Comparison of ENCODE assay signal across 2 fruit fly cellular contexts in genomic region chr2L:19364622-19365021, dm6.
TF ChIP-seq lines count a peak whose summit lies in the region.

No protein-coding gene starts in this region.

TF ChIP-seq in whole organism, embryonic, 481 proteins besides CTCF, POLR2A, EP300 and RAD21 (continued from another document and continues in another):
- TF ChIP-seq dmrt11E (tag; optimal IDR thresholded peaks at IDR 0.05; lab: Kevin White, UChicago) (peak; percentile 35), Ssrp (tag; optimal IDR thresholded peaks at IDR 0.05; lab: Kevin White, UChicago) (no peak), CG10543 (GFP tag; optimal IDR thresholded peaks at IDR 0.05; lab: Kevin White, UChicago) (no peak), CG34224 (GFP tag; IDR thresholded peaks at IDR 0.05; lab: Robert Waterston, UW; ENCODE audit: partially characterized antibody) (no peak), bsh (GFP tag; optimal IDR thresholded peaks at IDR 0.05; lab: Kevin White, UChicago) (peak in 1 of 2 experiments; percentile 22), CG18599 (GFP tag; optimal IDR thresholded peaks at IDR 0.05; lab: Kevin White, UChicago) (peak; percentile 40), Sox102F (GFP tag; optimal IDR thresholded peaks at IDR 0.05; lab: Kevin White, UChicago) (peak; percentile 1), tin (GFP tag; optimal IDR thresholded peaks at IDR 0.05; lab: Kevin White, UChicago) (peak; percentile 7), pan (optimal IDR thresholded peaks at IDR 0.05; lab: Kevin White, UChicago) (no peak), pan (GFP tag; optimal IDR thresholded peaks at IDR 0.05 in 1 of 2, IDR thresholded peaks at IDR 0.05 in 1 of 2) (peak in 1 of 2 experiments; percentile 7), odd (GFP tag; optimal IDR thresholded peaks at IDR 0.05; lab: Kevin White, UChicago) (peak; percentile 14), CG4820 (GFP tag; optimal IDR thresholded peaks at IDR 0.05; lab: Kevin White, UChicago) (peak; percentile 18), dan (GFP tag; IDR thresholded peaks at IDR 0.05; lab: Robert Waterston, UW) (no peak), vvl (GFP tag; IDR thresholded peaks at IDR 0.05; lab: Robert Waterston, UW) (peak; percentile 48), Dref (GFP tag; IDR thresholded peaks at IDR 0.05; lab: Robert Waterston, UW) (no peak), lbe (GFP tag; optimal IDR thresholded peaks at IDR 0.05; lab: Kevin White, UChicago) (peak; percentile 31), CG32532 (GFP tag; IDR thresholded peaks at IDR 0.05; lab: Robert Waterston, UW) (peak; percentile 26; the same call in 1 of the 2 replicates), Atf6 (GFP tag; IDR thresholded peaks at IDR 0.05; lab: Robert Waterston, UW) (no peak), CG12391 (tag; optimal IDR thresholded peaks at IDR 0.05; lab: Kevin White, UChicago) (peak; percentile 44), bcd (GFP tag; optimal IDR thresholded peaks at IDR 0.05; lab: Kevin White, UChicago) (peak; percentile 30), prd (optimal IDR thresholded peaks at IDR 0.05; lab: Kevin White, UChicago) (no peak), prd (GFP tag; IDR thresholded peaks at IDR 0.05; lab: Robert Waterston, UW) (0 out of 3 replicates have a peak, but pooled peaks have one; percentile 32), CG18619 (GFP tag; optimal IDR thresholded peaks at IDR 0.05; lab: Kevin White, UChicago) (no peak), jing (GFP tag; optimal IDR thresholded peaks at IDR 0.05; lab: Kevin White, UChicago) (no peak), CG31441 (GFP tag; IDR thresholded peaks at IDR 0.05; lab: Robert Waterston, UW) (peak; percentile 43), D19A (tag; optimal IDR thresholded peaks at IDR 0.05; lab: Kevin White, UChicago) (peak; percentile 84), CG10274 (GFP tag; optimal IDR thresholded peaks at IDR 0.05; lab: Kevin White, UChicago) (peak; percentile 86), ap (GFP tag; IDR thresholded peaks at IDR 0.05; lab: Robert Waterston, UW) (no peak), HHEX (GFP tag; optimal IDR thresholded peaks at IDR 0.05; lab: Kevin White, UChicago) (peak; percentile 26), CG15696 (tag; optimal IDR thresholded peaks at IDR 0.05; lab: Kevin White, UChicago) (peak; percentile 45), cwo (GFP tag; optimal IDR thresholded peaks at IDR 0.05; lab: Kevin White, UChicago) (peak; percentile 35), knrl (GFP tag; IDR thresholded peaks at IDR 0.05; lab: Robert Waterston, UW; ENCODE audit: partially characterized antibody) (no peak), sens (GFP tag; lab: Kevin White, UChicago) (peak; percentile 72), toy (GFP tag; IDR thresholded peaks at IDR 0.05; lab: Robert Waterston, UW) (no peak), fru (optimal IDR thresholded peaks at IDR 0.05; lab: Kevin White, UChicago) (no peak), unpg (GFP tag; optimal IDR thresholded peaks at IDR 0.05; lab: Kevin White, UChicago) (peak; percentile 44), CG2889 (GFP tag; IDR thresholded peaks at IDR 0.05; lab: Robert Waterston, UW) (no peak), CG10979 (tag; optimal IDR thresholded peaks at IDR 0.05; lab: Kevin White, UChicago) (peak; percentile 38), Blimp-1 (GFP tag; optimal IDR thresholded peaks at IDR 0.05; lab: Kevin White, UChicago) (peak; percentile 23), Fer2 (tag; optimal IDR thresholded peaks at IDR 0.05; lab: Kevin White, UChicago) (no peak), ATbp (GFP tag; optimal IDR thresholded peaks at IDR 0.05; lab: Kevin White, UChicago) (peak; percentile 18), slbo (GFP tag; IDR thresholded peaks at IDR 0.05; lab: Robert Waterston, UW) (peak; percentile 51), Drgx (GFP tag; IDR thresholded peaks at IDR 0.05; lab: Robert Waterston, UW) (peak; percentile 48), CG9727 (GFP tag; optimal IDR thresholded peaks at IDR 0.05; lab: Kevin White, UChicago) (peak; percentile 42), CG17912 (GFP tag; optimal IDR thresholded peaks at IDR 0.05; lab: Kevin White, UChicago) (no peak), ind (GFP tag; optimal IDR thresholded peaks at IDR 0.05; lab: Kevin White, UChicago) (peak; percentile 19), CG14860 (GFP tag; IDR thresholded peaks at IDR 0.05; lab: Robert Waterston, UW; ENCODE audit: partially characterized antibody) (no peak), pho (GFP tag; optimal IDR thresholded peaks at IDR 0.05; lab: Kevin White, UChicago) (no peak), CG13775 (GFP tag; optimal IDR thresholded peaks at IDR 0.05; lab: Kevin White, UChicago) (peak; percentile 18), CG30403 (GFP tag; optimal IDR thresholded peaks at IDR 0.05; lab: Kevin White, UChicago) (peak; percentile 32), CG17385 (GFP tag; optimal IDR thresholded peaks at IDR 0.05; lab: Kevin White, UChicago) (peak; percentile 1), stwl (tag; optimal IDR thresholded peaks at IDR 0.05; lab: Kevin White, UChicago) (no peak), CG2712 (tag; optimal IDR thresholded peaks at IDR 0.05; lab: Kevin White, UChicago) (peak; percentile 50), CG31388 (GFP tag; optimal IDR thresholded peaks at IDR 0.05; lab: Kevin White, UChicago) (no peak), az2 (GFP tag; optimal IDR thresholded peaks at IDR 0.05; lab: Kevin White, UChicago) (peak; percentile 25), CG7839 (tag; optimal IDR thresholded peaks at IDR 0.05; lab: Kevin White, UChicago) (peak; percentile 36), shn (GFP tag; optimal IDR thresholded peaks at IDR 0.05; lab: Kevin White, UChicago) (no peak), slp2 (GFP tag; optimal IDR thresholded peaks at IDR 0.05; lab: Kevin White, UChicago) (no peak), lab (GFP tag; optimal IDR thresholded peaks at IDR 0.05; lab: Kevin White, UChicago) (peak; percentile 39), CG8924 (tag; optimal IDR thresholded peaks at IDR 0.05; lab: Kevin White, UChicago) (peak; percentile 2), CG4424 (GFP tag; optimal IDR thresholded peaks at IDR 0.05; lab: Kevin White, UChicago) (peak; percentile 26), CG8765 (GFP tag; IDR thresholded peaks at IDR 0.05; lab: Robert Waterston, UW) (no peak), p53 (GFP tag; optimal IDR thresholded peaks at IDR 0.05; lab: Kevin White, UChicago) (no peak), CG10654 (GFP tag; optimal IDR thresholded peaks at IDR 0.05; lab: Kevin White, UChicago) (no peak), ash1 (GFP tag; optimal IDR thresholded peaks at IDR 0.05; lab: Kevin White, UChicago) (no peak), maf-S (GFP tag; optimal IDR thresholded peaks at IDR 0.05; lab: Kevin White, UChicago) (no peak), trem (tag; optimal IDR thresholded peaks at IDR 0.05; lab: Kevin White, UChicago) (no peak)

TF ChIP-seq in whole organism, prepupa, 60 proteins besides CTCF, POLR2A, EP300 and RAD21 (continued from another document):
- TF ChIP-seq Ets96B (tag; optimal IDR thresholded peaks at IDR 0.05; lab: Kevin White, UChicago) (peak; percentile 38), CG11762 (GFP tag; optimal IDR thresholded peaks at IDR 0.05; lab: Kevin White, UChicago; ENCODE audit: insufficient read depth) (peak; percentile 51), CG6808 (GFP tag; optimal IDR thresholded peaks at IDR 0.05; lab: Kevin White, UChicago) (peak; percentile 63), eg (GFP tag; IDR thresholded peaks at IDR 0.05; lab: Robert Waterston, UW) (peak; percentile 55; the same call in 2 of the 3 replicates), CG3919 (GFP tag; optimal IDR thresholded peaks at IDR 0.05; lab: Kevin White, UChicago) (peak; percentile 65), CG8119 (GFP tag; IDR thresholded peaks at IDR 0.05; lab: Robert Waterston, UW) (peak; percentile 35; the same call in 1 of the 3 replicates), vri (GFP tag; optimal IDR thresholded peaks at IDR 0.05; lab: Kevin White, UChicago) (peak; percentile 64)
